Fruit fly (Drosophila melanogaster) ovary, adult (tissue): Measurements from ENCODE around the gene sala.

Source experiments
- CG17801 ChIP-seq: fragments of 200-800 bp; optimal IDR thresholded peaks from 2 replicates; lab custom pipeline; 2019; ENCODE audit warnings: missing biosample characterization, mild to moderate bottlenecking, missing genetic modification characterization, moderate library complexity; ENCODE audit not compliant: partially characterized antibody

The sala gene

dm6 chr2L:11500649-11501048 lies 16.1 kb downstream of the sala start:
- TF ChIP-seq CG17801 (GFP tag; lab: Kevin White, UChicago) = no peak

DNA sequence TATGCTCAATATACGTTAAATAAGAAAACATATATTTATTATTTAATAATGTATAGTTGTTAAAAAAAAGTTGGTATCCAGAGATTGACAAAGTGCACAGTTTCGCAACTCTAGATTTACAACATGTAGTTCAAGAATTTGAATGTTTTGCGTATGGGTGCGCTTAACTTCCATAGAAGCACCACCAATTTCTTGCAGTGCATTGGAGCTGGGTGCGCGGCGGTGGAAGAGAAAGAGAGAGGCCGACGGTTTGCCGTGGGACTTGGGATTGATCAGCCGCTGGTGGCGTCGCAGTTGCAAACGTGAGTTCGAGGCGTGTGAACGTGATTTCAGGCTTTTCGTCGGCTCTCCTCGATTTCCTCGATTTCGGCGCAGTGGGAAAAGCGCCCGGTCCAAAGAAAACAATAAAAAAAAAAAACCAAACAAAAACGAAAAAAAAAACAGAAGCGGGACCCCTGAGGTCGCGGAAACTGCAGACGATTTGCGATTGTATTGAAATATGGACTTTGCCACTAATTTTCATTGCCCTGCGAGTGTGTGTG lies 17.0 kb downstream of the sala start, which contains the start of gene spz4:
TSS of gene spz4 (plus strand) at position 289 of the 542 bp plus-strand sequence.
- TF ChIP-seq CG17801 (GFP tag; lab: Kevin White, UChicago) = no peak

DNA sequence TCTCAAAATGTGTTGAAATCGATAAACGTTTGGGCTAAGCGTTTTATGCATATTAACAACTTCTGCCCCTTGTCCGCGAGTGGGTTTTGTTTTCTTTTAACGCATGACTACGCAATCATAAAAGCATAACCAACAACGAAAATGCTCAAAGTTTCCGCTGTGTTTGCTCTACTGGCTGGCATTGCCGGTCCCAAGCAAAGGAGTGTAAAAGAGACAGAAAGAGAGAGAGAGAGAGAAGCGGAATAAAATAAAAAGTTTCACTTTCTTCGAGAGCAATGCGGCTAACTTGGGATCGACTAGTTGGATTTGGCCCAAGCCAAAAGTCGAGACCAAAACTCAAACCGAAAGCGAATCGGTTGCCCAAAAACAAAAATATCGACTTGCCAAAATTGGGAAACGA lies 18.2 kb downstream of the sala start:
- no peak for TF ChIP-seq CG17801 (GFP tag; lab: Kevin White, UChicago)

dm6 chr2L:11504896-11505569 lies 20.5 kb downstream of the sala start:
- TF ChIP-seq CG17801 (GFP tag; lab: Kevin White, UChicago) = no peak

DNA sequence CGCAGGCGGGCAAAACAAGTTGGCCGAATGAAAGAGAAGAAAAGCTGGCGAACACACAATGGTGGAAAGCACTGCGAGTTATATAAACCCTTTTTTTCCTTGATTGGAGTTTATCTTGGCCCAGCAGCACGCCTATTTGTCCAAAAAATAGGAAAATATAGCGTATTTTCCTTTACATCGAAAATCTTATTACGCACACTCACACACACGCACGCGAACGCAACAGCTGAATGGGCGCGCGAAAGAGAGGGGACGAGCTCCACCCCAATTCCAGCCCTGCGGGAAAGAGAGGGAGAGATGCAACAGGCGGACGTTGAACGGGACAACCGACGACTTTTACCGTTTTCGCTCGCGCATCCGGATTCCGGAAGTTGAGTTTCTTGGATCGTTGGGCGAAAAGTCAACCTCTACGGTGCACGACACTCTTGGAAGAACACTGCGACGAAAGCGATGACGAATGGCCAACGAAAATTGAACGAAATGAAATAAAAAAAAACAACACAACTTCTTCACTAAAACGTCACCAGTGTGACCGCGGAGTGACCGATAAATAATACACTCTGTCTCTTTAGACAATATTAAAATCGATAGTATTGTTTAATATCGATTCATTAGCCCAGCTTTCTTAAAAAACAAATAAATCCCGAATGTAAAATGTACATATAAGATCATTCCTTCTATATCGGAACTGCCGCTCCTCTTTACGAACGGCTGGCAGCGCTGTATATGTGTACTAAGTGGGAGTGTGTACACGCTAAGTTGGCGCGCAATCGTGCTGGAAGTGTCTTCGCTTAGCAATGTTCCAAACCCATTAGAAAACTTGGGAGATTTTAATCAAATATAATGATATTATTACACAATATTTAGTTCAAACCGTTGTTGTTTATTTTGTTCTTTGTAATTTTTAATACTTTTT lies 32.3 kb downstream of the sala start, which contains the start of the genes Dlg5 and CG4970:
TSS of gene Dlg5 (minus strand) at position 556 of the 916 bp plus-strand sequence.
TSS of gene CG4970 (plus strand) at position 866 of the 916 bp plus-strand sequence.
- no peak for TF ChIP-seq CG17801 (GFP tag; lab: Kevin White, UChicago)

DNA sequence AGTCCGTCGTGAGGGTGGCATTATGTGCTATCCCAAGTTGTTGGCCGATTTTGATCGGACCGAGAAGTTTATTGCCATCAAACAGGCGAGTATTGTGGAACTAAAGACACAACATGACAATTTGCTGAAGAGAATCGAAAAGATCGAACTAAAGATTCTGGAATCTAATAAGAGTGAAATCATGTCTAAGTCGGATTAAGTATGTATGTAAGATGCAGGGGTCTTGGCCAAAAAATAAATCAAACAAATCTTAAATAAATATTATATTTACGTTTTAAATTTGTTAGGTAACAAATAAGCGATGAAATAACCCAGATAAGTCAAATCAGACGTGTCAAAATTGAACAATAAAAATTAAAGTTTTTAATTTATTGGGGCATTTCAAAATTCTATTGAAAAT lies 35.0 kb downstream of the sala start, which contains the start of gene CG14929:
TSS of gene CG14929 (plus strand) at position 301 of the 400 bp plus-strand sequence.
- TF ChIP-seq CG17801 (GFP tag; lab: Kevin White, UChicago) = no peak

DNA sequence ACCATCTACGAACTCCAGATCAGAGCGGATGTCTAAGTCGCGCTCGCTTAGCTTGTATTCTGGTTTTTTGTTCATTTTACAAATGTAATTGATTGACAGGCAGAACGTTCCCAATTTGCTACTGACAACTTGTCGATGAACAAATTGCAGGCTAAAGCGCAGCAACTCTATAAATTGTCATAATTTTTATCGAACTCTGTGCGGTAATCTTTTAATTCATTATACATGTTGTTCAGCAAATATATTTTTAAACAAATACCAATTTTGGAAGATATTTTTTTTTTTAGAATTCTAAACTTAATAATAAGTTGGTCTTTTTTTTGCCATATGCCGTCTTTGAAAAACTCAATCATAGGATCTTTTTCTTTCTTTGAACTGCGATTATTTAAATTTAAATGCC lies 36.7 kb downstream of the sala start, which contains the start of gene CG14930:
TSS of gene CG14930 (minus strand) at position 101 of the 400 bp plus-strand sequence.
- TF ChIP-seq CG17801 (GFP tag; lab: Kevin White, UChicago) = no peak

DNA sequence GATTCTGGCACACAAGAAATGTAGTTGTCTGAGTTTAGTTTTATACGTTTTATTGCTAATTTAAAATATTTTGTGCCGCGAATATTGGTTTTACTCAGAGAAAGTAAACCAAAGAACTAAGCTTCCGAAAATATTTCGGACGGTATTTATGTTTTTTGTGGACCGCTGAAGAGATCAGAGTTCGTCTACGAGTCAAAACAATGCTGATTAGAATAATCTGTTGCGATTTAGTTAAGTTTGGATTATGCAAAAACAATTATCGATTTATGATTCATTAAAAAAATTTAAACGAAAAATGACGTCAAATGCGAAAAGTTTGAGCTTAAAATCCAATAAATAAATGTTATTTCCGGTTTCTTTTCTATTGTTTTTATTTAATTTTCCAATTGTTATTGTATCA lies 38.2 kb downstream of the sala start, which contains the start of gene CG43153:
TSS of gene CG43153 (minus strand) at position 101 of the 400 bp plus-strand sequence.
- no peak for TF ChIP-seq CG17801 (GFP tag; lab: Kevin White, UChicago)

DNA sequence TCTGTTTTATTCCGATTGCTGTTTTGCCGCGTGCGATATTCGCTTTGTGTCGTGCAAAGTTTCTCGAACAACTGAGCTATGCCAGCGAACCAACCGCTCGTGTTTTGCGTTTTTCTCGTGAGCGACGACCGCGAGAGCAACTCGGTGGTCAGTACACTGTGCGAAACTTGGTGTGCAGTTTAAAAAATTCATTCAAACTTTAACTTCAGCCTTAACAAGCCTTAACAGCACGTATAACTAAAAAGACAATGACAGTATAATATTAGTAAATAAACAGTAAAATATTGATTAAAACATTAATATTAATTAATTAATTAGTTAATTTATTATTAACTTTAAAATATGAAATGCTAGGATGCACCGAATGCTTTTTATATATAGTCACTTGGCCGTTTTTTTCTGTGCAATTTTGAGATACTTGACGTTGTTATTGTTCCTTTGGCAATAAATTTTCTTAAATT lies 43.7 kb downstream of the sala start, which contains the start of gene CG31705:
TSS of gene CG31705 (minus strand) at position 77 of the 461 bp plus-strand sequence.
- peak; percentile 73 for TF ChIP-seq CG17801 (GFP tag; lab: Kevin White, UChicago)

- TF ChIP-seq CG17801 (GFP tag; lab: Kevin White, UChicago) = no peak
Observed at dm6 chr2L:11530952-11531351, 46.4 kb downstream of the sala start, which contains the start of gene CG31706. Gene CG31706 (minus strand): TSS chr2L:11531052.

- no peak for TF ChIP-seq CG17801 (GFP tag; lab: Kevin White, UChicago)
Observed at dm6 chr2L:11531520-11531919, 47.0 kb downstream of the sala start, which contains the start of gene CG34162. Gene CG34162 (plus strand): TSS chr2L:11531820.

- TF ChIP-seq CG17801 (GFP tag; lab: Kevin White, UChicago) = no peak
Observed at dm6 chr2L:11535845-11536244, 51.3 kb downstream of the sala start, which contains the start of gene CG43438. Gene CG43438 (plus strand): TSS chr2L:11536145.
